Worm (Caenorhabditis elegans) whole organism, L3 larva: ENCODE results near the gene nhr-175.

Experiments
- R02D3.7 ChIP-seq: fragments of 150-350 bp; optimal IDR thresholded peaks from 2 replicates; lab custom pipeline; 2014; ENCODE audit warnings: missing biosample characterization, missing genetic modification characterization
- ZK546.5 ChIP-seq: sonication (generic microtip); optimal IDR thresholded peaks from 2 replicates; lab custom pipeline; 2017; ENCODE audit warnings: missing biosample characterization, missing genetic modification characterization
- aly-2 ChIP-seq: fragments of 150-350 bp; optimal IDR thresholded peaks from 2 replicates; lab custom pipeline; 2014; ENCODE audit warnings: missing biosample characterization, missing genetic modification characterization
- ama-1 ChIP-seq: fragments of 150-350 bp; optimal IDR thresholded peaks from 2 replicates; lab custom pipeline; 2018
- ceh-16 ChIP-seq: sonication (generic microtip); optimal IDR thresholded peaks from 2 replicates; lab custom pipeline; 2017; ENCODE audit warnings: missing biosample characterization, missing genetic modification characterization
- ceh-28 ChIP-seq: fragments of 150-350 bp; optimal IDR thresholded peaks from 2 replicates; lab custom pipeline; 2014; ENCODE audit warnings: missing biosample characterization, missing genetic modification reagents, missing genetic modification characterization
- ceh-82 ChIP-seq: fragments of 150-350 bp; optimal IDR thresholded peaks from 2 replicates; lab custom pipeline; 2014; ENCODE audit warnings: missing biosample characterization, missing genetic modification characterization
- ceh-9 ChIP-seq: sonication (generic microtip); optimal IDR thresholded peaks from 2 replicates; lab custom pipeline; 2018; ENCODE audit warnings: missing biosample characterization, missing genetic modification characterization
- daf-12 ChIP-seq: fragments of 150-350 bp; optimal IDR thresholded peaks from 2 replicates; lab custom pipeline; 2014; ENCODE audit warnings: missing biosample characterization, missing genetic modification reagents, missing genetic modification characterization
- egl-27 ChIP-seq: sonication (generic microtip); optimal IDR thresholded peaks from 4 replicates; lab custom pipeline; 2017; ENCODE audit warnings: missing biosample characterization, missing genetic modification reagents, missing genetic modification characterization
- egl-5 ChIP-seq: fragments of 150-350 bp; optimal IDR thresholded peaks from 2 replicates; lab custom pipeline; 2017; ENCODE audit warnings: missing biosample characterization, missing genetic modification reagents, missing genetic modification characterization, inconsistent platforms
- elt-3 ChIP-seq, 3 experiments: fragments of 150-350 bp in 1 of 3; sonication (generic microtip) in 2 of 3; optimal IDR thresholded peaks; 2 replicates in 2 of 3; 4 replicates in 1 of 3; lab custom pipeline; 2014 to 2017; ENCODE audit warnings: missing biosample characterization in 3 of 3, missing genetic modification characterization in 3 of 3
- eor-1 ChIP-seq, 2 experiments: fragments of 150-350 bp; optimal IDR thresholded peaks; 2 replicates each; lab custom pipeline; 2014 to 2018; ENCODE audit warnings: missing biosample characterization in 2 of 2, missing genetic modification characterization in 2 of 2
- fkh-10 ChIP-seq: sonication (generic microtip); optimal IDR thresholded peaks from 2 replicates; lab custom pipeline; 2017; ENCODE audit warnings: missing biosample characterization, missing genetic modification reagents, missing genetic modification characterization
- fos-1 ChIP-seq: fragments of 150-350 bp; optimal IDR thresholded peaks from 2 replicates; lab custom pipeline; 2014; ENCODE audit warnings: missing biosample characterization, missing genetic modification characterization
- jun-1 ChIP-seq: fragments of 150-350 bp; optimal IDR thresholded peaks from 2 replicates; lab custom pipeline; 2014; ENCODE audit warnings: missing biosample characterization, missing genetic modification reagents, missing genetic modification characterization
- lin-15B ChIP-seq: fragments of 150-350 bp; optimal IDR thresholded peaks from 2 replicates; lab custom pipeline; 2014; ENCODE audit warnings: missing biosample characterization, missing genetic modification characterization
- lsy-12 ChIP-seq: sonication (generic microtip); optimal IDR thresholded peaks from 2 replicates; lab custom pipeline; 2016; ENCODE audit warnings: mild to moderate bottlenecking, missing genetic modification characterization, missing compliant biosample characterization
- mdl-1 ChIP-seq: fragments of 150-350 bp; optimal IDR thresholded peaks from 2 replicates; lab custom pipeline; 2014; ENCODE audit warnings: missing biosample characterization, missing genetic modification characterization
- nfya-1 ChIP-seq: sonication (generic microtip); optimal IDR thresholded peaks from 2 replicates; lab custom pipeline; 2017; ENCODE audit warnings: missing genetic modification characterization, mild to moderate bottlenecking, missing compliant biosample characterization, antibody characterized with exemption, moderate library complexity; ENCODE audit not compliant: insufficient read depth
- nhr-11 ChIP-seq: fragments of 150-350 bp; optimal IDR thresholded peaks from 2 replicates; lab custom pipeline; 2014; ENCODE audit warnings: missing biosample characterization, missing genetic modification characterization
- nhr-12 ChIP-seq: fragments of 150-350 bp; optimal IDR thresholded peaks from 2 replicates; lab custom pipeline; 2014; ENCODE audit warnings: missing biosample characterization, missing genetic modification characterization
- nhr-237 ChIP-seq: fragments of 150-350 bp; optimal IDR thresholded peaks from 2 replicates; lab custom pipeline; 2014; ENCODE audit warnings: missing biosample characterization, missing genetic modification characterization
- nhr-25 ChIP-seq: sonication (generic microtip); optimal IDR thresholded peaks from 2 replicates; lab custom pipeline; 2017; ENCODE audit warnings: missing biosample characterization, missing genetic modification characterization
- nhr-28 ChIP-seq: fragments of 150-350 bp; optimal IDR thresholded peaks from 2 replicates; lab custom pipeline; 2014; ENCODE audit warnings: missing biosample characterization, missing genetic modification characterization
- nhr-43 ChIP-seq: sonication (generic microtip); optimal IDR thresholded peaks from 2 replicates; lab custom pipeline; 2016; ENCODE audit warnings: mild to moderate bottlenecking, missing genetic modification characterization, missing compliant biosample characterization; ENCODE audit not compliant: poor library complexity, severe bottlenecking
- nhr-67 ChIP-seq: fragments of 150-350 bp; optimal IDR thresholded peaks from 2 replicates; lab custom pipeline; 2014; ENCODE audit warnings: missing biosample characterization, missing genetic modification characterization
- nhr-77 ChIP-seq: fragments of 150-350 bp; optimal IDR thresholded peaks from 2 replicates; lab custom pipeline; 2014; ENCODE audit warnings: missing biosample characterization, missing genetic modification characterization
- pha-4 ChIP-seq: fragments of 150-350 bp; optimal IDR thresholded peaks from 2 replicates; lab custom pipeline; 2014; ENCODE audit warnings: missing biosample characterization, missing genetic modification reagents, missing genetic modification characterization
- sea-2 ChIP-seq: fragments of 150-350 bp; sonication (generic microtip); optimal IDR thresholded peaks from 4 replicates; lab custom pipeline; 2014; ENCODE audit warnings: missing biosample characterization, missing genetic modification reagents, missing genetic modification characterization
- skn-1 ChIP-seq: fragments of 150-350 bp; optimal IDR thresholded peaks from 2 replicates; lab custom pipeline; 2014; ENCODE audit warnings: missing biosample characterization, missing genetic modification characterization
- snpc-4 ChIP-seq: fragments of 150-350 bp; optimal IDR thresholded peaks from 2 replicates; lab custom pipeline; 2014; ENCODE audit warnings: missing biosample characterization, missing genetic modification characterization
- tbx-2 ChIP-seq: sonication (generic microtip); optimal IDR thresholded peaks from 2 replicates; lab custom pipeline; 2016; ENCODE audit warnings: mild to moderate bottlenecking, missing genetic modification characterization, missing compliant biosample characterization
- unc-39 ChIP-seq: sonication (generic microtip); optimal IDR thresholded peaks from 4 replicates; lab custom pipeline; 2017; ENCODE audit warnings: missing biosample characterization, missing genetic modification characterization
- unc-62 ChIP-seq: fragments of 150-350 bp; sonication (generic microtip); optimal IDR thresholded peaks from 4 replicates; lab custom pipeline; 2014; ENCODE audit warnings: missing biosample characterization, missing genetic modification reagents, missing genetic modification characterization
- zag-1 ChIP-seq: fragments of 150-350 bp; optimal IDR thresholded peaks from 2 replicates; lab custom pipeline; 2014; ENCODE audit warnings: missing biosample characterization, missing genetic modification characterization
- ztf-11 ChIP-seq: fragments of 150-350 bp; optimal IDR thresholded peaks from 2 replicates; lab custom pipeline; 2014; ENCODE audit warnings: missing biosample characterization, missing genetic modification characterization
- ztf-4 ChIP-seq: fragments of 150-350 bp; optimal IDR thresholded peaks from 2 replicates; lab custom pipeline; 2014; ENCODE audit warnings: missing biosample characterization, missing genetic modification characterization

The nhr-175 gene

DNA sequence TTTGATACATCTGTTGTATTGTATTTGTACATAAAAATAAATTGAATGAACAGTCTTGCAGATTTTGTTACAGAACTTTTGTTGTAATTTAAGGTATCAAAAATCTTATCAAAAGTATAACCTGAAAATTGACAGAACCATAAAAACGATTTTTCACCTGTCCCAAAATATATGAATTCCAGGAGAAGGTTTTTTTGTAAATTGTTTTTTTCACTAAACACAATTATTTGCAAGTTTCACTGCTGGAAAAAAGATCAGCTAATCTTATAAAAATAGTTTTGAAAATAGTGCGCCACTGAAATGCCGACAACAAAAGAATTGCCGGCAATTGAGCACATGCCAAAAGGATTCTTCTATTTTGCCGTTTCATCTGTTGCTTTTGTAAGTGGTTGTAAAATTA, 23.3 kb upstream of the nhr-175 start, which contains the start of gene srx-130:
TSS of gene srx-130 (plus strand) at position 301 of the 400 bp plus-strand sequence.
- TF ChIP-seq ztf-11 (tag; lab: Kevin White, UChicago) (no peak), ceh-28 (no peak), tbx-2 (no peak), sea-2 (GFP tag; lab: Kevin White, UChicago) (no peak), unc-62 (GFP tag; lab: Kevin White, UChicago) (no peak), ZK546.5 (tag; lab: Kevin White, UChicago) (no peak), mdl-1 (no peak), nfya-1 (no peak), R02D3.7 (tag; lab: Kevin White, UChicago) (no peak), lin-15B (tag; lab: Kevin White, UChicago) (no peak), nhr-12 (tag; lab: Kevin White, UChicago) (no peak), daf-12 (tag; lab: Kevin White, UChicago) (no peak), ztf-4 (tag; lab: Kevin White, UChicago) (no peak)

DNA sequence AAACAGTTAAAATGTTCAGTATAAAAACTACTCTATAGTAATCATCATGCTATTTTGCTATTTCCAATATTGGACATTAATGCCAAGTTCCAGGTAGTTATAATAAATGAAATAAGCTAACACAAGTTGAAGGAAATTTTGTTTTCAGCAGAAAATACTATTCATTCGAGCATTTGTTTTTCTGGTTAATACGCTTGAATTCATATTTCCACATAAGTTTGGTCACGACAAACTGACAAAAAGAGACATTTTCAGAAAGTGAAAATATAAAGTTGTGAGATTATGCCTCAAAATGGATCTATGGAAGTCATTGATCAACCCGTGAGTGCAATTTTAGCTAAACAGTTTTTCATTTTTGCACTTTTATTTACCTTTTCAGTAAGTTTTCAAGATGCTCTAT, 21.4 kb upstream of the nhr-175 start, which contains the start of gene srx-131:
TSS of gene srx-131 (plus strand) at position 301 of the 400 bp plus-strand sequence.
- TF ChIP-seq eor-1 (tag; optimal IDR thresholded peaks at IDR 0.05; lab: Kevin White, UChicago) (no peak), snpc-4 (tag; lab: Kevin White, UChicago) (no peak), ceh-28 (no peak), ama-1 (lab: Kevin White, UChicago) (no peak), elt-3 (tag; optimal IDR thresholded peaks at IDR 0.05; lab: Kevin White, UChicago) (no peak), daf-12 (tag; lab: Kevin White, UChicago) (no peak), nhr-28 (no peak), ceh-16 (no peak), egl-27 (no peak)

DNA sequence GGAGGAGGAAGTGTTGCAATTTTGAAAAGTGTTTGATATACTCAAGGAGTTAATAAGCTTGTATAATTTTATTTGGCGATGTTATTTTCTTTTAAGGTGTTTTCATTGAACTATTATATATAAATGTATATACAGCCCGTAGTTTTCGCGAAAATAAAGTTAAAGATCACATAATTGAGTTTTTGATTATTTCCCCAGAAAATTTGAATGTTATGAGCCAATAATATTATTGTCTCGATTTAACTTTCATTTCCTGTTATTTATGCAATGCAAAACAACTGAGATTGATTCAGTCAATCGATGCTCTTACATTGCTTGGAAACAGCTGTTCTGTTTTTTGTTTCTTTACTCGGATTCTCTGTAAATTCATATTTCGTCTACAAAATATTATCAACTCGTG, 18.1 kb upstream of the nhr-175 start, which contains the start of gene srx-133:
TSS of gene srx-133 (plus strand) at position 301 of the 400 bp plus-strand sequence.
- TF ChIP-seq nhr-237 (tag; lab: Kevin White, UChicago): no peak
- no peak for TF ChIP-seq nhr-43 (tag; lab: Kevin White, UChicago)
- TF ChIP-seq nhr-12 (tag; lab: Kevin White, UChicago): no peak
- TF ChIP-seq mdl-1: no peak
- no peak for TF ChIP-seq elt-3 (tag; optimal IDR thresholded peaks at IDR 0.05; lab: Kevin White, UChicago)
- no peak for TF ChIP-seq nhr-77 (tag; lab: Kevin White, UChicago)

DNA sequence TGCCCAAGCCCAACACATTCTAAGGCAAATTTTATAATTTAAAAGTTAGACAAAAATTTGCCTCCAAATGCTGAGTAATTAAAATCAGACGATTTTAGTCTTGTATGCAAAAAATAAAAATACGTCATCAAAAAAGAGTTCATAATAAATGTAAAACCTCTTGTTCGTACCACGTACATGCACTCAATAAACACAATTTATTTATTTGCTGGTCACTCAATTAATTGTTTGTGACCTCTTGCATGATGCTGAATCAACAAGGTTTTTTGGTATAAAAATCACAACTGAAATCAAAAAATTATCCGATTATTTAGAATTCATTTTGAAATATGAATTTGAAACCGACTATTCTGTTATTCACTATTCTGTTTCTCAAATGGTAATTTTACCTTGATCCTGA, 16.3 kb upstream of the nhr-175 start, which contains the start of gene hpx-2:
TSS of gene hpx-2 (plus strand) at position 301 of the 400 bp plus-strand sequence.
- TF ChIP-seq lsy-12 (tag; lab: Kevin White, UChicago) (no peak), nhr-67 (no peak), jun-1 (no peak), nhr-43 (tag; lab: Kevin White, UChicago) (no peak), nhr-77 (tag; lab: Kevin White, UChicago) (no peak), sea-2 (GFP tag; lab: Kevin White, UChicago) (no peak), aly-2 (tag; lab: Kevin White, UChicago) (no peak), nhr-12 (tag; lab: Kevin White, UChicago) (no peak), daf-12 (tag; lab: Kevin White, UChicago) (no peak), nfya-1 (no peak), tbx-2 (no peak), lin-15B (tag; lab: Kevin White, UChicago) (no peak), eor-1 (tag; optimal IDR thresholded peaks at IDR 0.05; lab: Kevin White, UChicago) (no peak), fos-1 (no peak), ztf-11 (tag; lab: Kevin White, UChicago) (no peak), unc-39 (tag; lab: Kevin White, UChicago) (no peak)

DNA sequence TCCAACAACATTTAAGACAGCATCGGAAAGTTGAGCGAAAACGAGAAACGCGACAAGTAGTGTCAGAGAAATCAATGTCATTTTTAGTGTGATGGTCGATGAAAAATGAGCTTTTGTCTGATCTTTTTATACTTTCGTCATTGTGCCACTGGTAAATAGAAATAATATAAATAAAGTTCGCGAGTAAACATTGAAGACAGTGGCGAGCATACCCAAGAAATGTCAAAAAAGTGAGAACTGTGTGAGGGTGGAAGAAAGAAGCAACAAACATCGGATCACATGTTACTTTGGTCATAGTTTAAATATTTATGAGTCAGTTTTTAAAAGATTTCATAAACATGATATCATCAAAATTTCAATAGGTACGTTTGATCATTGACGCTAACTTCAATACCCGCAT, 12.2 kb upstream of the nhr-175 start, which contains the start of gene ttr-21:
TSS of gene ttr-21 (minus strand) at position 100 of the 400 bp plus-strand sequence.
- TF ChIP-seq nhr-237 (tag; lab: Kevin White, UChicago) (no peak), pha-4 (peak; percentile 91)
- TF ChIP-seq, all 47 proteins: peak for 1

DNA sequence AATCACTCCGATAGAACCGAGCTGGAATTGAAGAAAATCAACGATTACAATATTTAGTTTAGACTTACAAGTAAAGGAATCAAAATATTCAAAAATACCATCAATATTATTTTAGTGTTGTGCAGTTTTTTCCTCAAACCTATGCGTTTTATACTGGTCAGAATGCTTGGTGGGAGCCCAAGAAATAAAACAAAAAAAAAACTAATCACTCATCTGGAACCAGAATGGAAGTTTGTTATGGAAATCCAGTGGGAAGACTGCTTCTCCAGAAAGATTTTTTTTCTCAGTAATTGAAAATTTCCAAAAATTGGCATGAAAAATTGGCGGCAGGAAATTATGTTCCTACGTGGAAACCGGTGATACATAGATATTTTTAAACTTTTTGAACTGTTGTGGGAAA, 10.1 kb upstream of the nhr-175 start, which contains the start of gene srx-134:
TSS of gene srx-134 (minus strand) at position 101 of the 400 bp plus-strand sequence.
- TF ChIP-seq nhr-12 (tag; lab: Kevin White, UChicago) (no peak), unc-62 (GFP tag; lab: Kevin White, UChicago) (no peak), fos-1 (no peak), zag-1 (tag; lab: Kevin White, UChicago) (no peak), fkh-10 (no peak), ZK546.5 (tag; lab: Kevin White, UChicago) (no peak), ama-1 (lab: Kevin White, UChicago) (no peak), tbx-2 (no peak), nfya-1 (no peak), nhr-11 (tag; lab: Kevin White, UChicago) (no peak), skn-1 (tag; lab: Kevin White, UChicago) (no peak), nhr-25 (tag; lab: Kevin White, UChicago) (no peak), lin-15B (tag; lab: Kevin White, UChicago) (no peak), jun-1 (no peak), daf-12 (tag; lab: Kevin White, UChicago) (no peak), ceh-9 (no peak), ceh-28 (no peak), nhr-43 (tag; lab: Kevin White, UChicago) (no peak), egl-5 (no peak), ceh-82 (no peak)
